Worm (Caenorhabditis elegans): ENCODE results near the gene rnp-5.

rnp-5 gene

DNA sequence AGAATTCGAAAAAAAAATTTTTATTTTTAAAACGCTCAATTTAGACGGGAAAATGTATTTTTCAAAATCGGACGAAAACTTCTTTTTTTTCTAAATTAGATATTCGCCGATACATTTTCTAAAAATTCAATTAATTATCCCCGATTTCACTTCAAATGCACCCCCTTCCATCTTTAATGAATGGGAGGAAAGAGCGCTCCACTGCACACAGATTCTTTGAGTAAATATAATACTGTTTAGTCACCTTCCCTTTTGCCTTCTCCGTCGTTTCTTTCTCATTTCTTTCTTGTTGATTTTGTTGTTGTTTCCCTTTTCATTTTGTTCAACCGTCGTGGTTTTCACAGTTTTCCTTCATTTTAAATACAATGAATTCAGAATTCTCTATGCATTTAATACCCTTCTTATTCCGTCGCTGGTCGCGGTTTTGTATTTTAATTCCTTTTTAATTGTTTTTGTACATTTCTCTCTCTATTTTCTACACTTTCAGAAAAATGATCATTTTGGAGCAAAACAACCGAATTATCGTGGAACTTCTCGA, 8.2 kb upstream of the rnp-5 start, which contains the start of gene arx-4:
TSS of gene arx-4 (plus strand) at position 488 of the 538 bp plus-strand sequence.
- no peak for TF ChIP-seq flt-1 (GFP tag; IDR thresholded peaks at IDR 0.05)
- TF ChIP-seq ztf-23 (GFP tag; IDR thresholded peaks at IDR 0.05): no peak
- no peak for TF ChIP-seq T22C8.4 (GFP tag; IDR thresholded peaks at IDR 0.05)
- TF ChIP-seq ztf-29 (GFP tag; IDR thresholded peaks at IDR 0.05): no peak
- no peak for TF ChIP-seq tab-1 (GFP tag; IDR thresholded peaks at IDR 0.05)
- TF ChIP-seq ref-1 (GFP tag; conservative IDR thresholded peaks at IDR 0.05): no peak
- no peak for TF ChIP-seq med-1 (GFP tag; optimal IDR thresholded peaks at IDR 0.05; ENCODE audit: insufficient read depth)
- no peak for TF ChIP-seq cog-1 (tag; optimal IDR thresholded peaks at IDR 0.05)
- no peak for TF ChIP-seq klf-2 (GFP tag; conservative IDR thresholded peaks at IDR 0.05)

DNA sequence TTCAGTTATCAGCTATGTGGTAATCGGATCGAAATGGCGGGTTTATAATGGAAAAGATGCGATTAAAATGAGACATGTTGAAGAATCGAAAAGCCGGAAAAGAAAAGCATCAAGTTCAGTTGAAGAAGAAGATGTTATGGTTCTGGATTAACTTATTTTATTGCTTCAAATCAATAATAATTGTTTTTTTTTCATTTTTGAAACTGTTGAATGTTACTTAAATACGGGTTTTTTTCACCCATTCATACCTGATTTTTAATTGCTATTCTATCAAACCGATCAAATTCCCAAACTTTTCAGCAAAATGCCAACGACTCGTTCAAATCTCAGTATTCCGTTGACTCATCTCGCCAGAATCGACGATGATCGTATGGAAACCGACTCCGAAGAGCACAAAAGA, 6.2 kb upstream of the rnp-5 start, which contains the start of gene exos-4.2:
TSS of gene exos-4.2 (plus strand) at position 301 of the 400 bp plus-strand sequence.
- TF ChIP-seq ztf-23 (GFP tag; IDR thresholded peaks at IDR 0.05): no peak

DNA sequence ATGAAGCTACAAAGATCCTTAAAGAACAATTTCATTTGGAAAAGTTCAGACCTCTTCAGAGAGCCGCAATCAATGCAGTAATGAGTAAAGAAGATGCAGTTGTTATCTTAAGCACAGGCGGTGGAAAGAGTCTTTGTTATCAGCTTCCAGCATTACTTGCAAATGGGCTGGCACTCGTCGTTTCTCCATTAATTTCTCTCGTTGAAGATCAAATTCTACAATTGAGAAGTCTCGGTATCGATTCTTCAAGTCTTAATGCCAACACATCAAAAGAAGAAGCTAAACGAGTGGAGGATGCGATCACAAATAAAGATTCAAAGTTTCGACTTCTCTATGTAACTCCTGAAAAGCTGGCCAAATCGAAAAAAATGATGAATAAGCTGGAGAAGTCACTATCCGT, 3.2 kb upstream of the rnp-5 start:
- no peak for TF ChIP-seq flt-1 (GFP tag; IDR thresholded peaks at IDR 0.05)
- no peak for TF ChIP-seq ref-1 (GFP tag; conservative IDR thresholded peaks at IDR 0.05)
- no peak for TF ChIP-seq ztf-23 (GFP tag; IDR thresholded peaks at IDR 0.05)
- no peak for TF ChIP-seq tab-1 (GFP tag; IDR thresholded peaks at IDR 0.05)
- TF ChIP-seq cog-1 (tag; optimal IDR thresholded peaks at IDR 0.05): no peak
- no peak for TF ChIP-seq med-1 (GFP tag; optimal IDR thresholded peaks at IDR 0.05; ENCODE audit: insufficient read depth)
- no peak for TF ChIP-seq ztf-29 (GFP tag; IDR thresholded peaks at IDR 0.05)
- no peak for TF ChIP-seq T22C8.4 (GFP tag; IDR thresholded peaks at IDR 0.05)
- TF ChIP-seq klf-2 (GFP tag; conservative IDR thresholded peaks at IDR 0.05): no peak

DNA sequence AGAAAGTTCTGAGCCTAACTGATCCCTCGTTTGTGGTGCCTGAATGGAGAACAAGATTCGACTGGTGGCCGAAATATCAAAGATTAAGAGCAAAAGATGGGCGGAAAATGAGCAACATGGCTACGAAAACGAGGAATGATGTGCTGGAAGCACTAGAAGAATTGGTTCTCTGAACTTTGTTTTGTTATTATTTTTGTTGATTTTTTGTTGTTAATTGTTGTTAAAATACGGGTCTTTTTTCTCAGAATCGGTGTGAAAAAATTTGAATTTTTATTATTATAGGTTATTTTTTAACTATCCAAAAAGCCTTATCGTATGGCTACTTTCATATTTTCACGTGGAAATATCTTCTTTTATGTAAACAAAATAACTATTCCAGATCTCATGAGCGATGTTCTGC, 2.6 kb upstream of the rnp-5 start, which contains the start of gene K02F3.12:
TSS of gene K02F3.12 (plus strand) at position 301 of the 400 bp plus-strand sequence.
- TF ChIP-seq cog-1 (tag; optimal IDR thresholded peaks at IDR 0.05): no peak
- TF ChIP-seq med-1 (GFP tag; optimal IDR thresholded peaks at IDR 0.05; ENCODE audit: insufficient read depth): no peak
- no peak for TF ChIP-seq ztf-23 (GFP tag; IDR thresholded peaks at IDR 0.05)
- no peak for TF ChIP-seq flt-1 (GFP tag; IDR thresholded peaks at IDR 0.05)
- no peak for TF ChIP-seq ztf-29 (GFP tag; IDR thresholded peaks at IDR 0.05)
- no peak for TF ChIP-seq tab-1 (GFP tag; IDR thresholded peaks at IDR 0.05)
- TF ChIP-seq klf-2 (GFP tag; conservative IDR thresholded peaks at IDR 0.05): no peak
- TF ChIP-seq T22C8.4 (GFP tag; IDR thresholded peaks at IDR 0.05): no peak

DNA sequence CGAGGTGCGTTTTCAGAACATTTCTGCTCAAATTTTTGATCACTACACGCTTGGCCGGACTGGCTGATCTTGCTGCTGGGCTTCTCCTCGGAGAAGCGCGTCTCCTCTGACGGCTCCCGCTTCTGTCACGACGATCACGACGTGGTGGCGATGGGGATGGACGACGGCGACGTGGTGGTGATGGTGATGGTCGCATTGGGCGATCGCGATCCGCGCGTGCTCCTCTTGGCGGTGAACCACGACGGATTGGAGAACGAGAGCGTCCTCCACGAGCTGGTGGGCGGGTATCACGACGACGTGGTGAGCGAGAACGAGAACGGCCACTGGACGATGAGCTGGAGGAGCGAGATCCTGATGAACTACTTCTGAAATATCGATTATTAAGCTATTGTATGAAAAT, 295 bp downstream of the rnp-5 start:
- no peak for TF ChIP-seq med-1 (GFP tag; optimal IDR thresholded peaks at IDR 0.05; ENCODE audit: insufficient read depth)
- TF ChIP-seq ref-1 (GFP tag; conservative IDR thresholded peaks at IDR 0.05): no peak
- TF ChIP-seq T22C8.4 (GFP tag; IDR thresholded peaks at IDR 0.05): no peak
- no peak for TF ChIP-seq ztf-29 (GFP tag; IDR thresholded peaks at IDR 0.05)
- no peak for TF ChIP-seq klf-2 (GFP tag; conservative IDR thresholded peaks at IDR 0.05)
- no peak for TF ChIP-seq flt-1 (GFP tag; IDR thresholded peaks at IDR 0.05)
- TF ChIP-seq ztf-23 (GFP tag; IDR thresholded peaks at IDR 0.05): no peak
- TF ChIP-seq tab-1 (GFP tag; IDR thresholded peaks at IDR 0.05): no peak
- no peak for TF ChIP-seq cog-1 (tag; optimal IDR thresholded peaks at IDR 0.05)

DNA sequence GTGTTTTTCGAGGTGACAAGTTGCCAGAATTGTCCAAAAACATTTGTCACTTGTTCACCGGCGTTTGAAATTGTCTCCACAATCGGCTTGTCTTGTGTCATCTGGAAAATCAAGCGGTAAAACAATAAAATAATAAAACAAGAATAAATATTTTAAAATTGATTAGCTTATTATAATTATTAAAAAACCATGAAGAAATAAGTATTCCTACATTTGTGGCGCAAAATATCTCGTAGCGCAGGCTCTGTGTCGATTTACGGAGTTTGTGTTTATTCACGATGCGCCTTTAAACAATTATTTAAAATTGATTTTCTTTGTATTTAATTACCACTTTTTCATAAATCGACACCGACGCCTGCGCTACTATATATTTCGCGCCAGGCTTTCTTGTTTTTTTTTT, 1.4 kb downstream of the rnp-5 start, which contains the start of gene moma-1:
TSS of gene moma-1 (minus strand) at position 101 of the 400 bp plus-strand sequence.
- no peak for TF ChIP-seq T22C8.4 (GFP tag; IDR thresholded peaks at IDR 0.05)
- no peak for TF ChIP-seq klf-2 (GFP tag; conservative IDR thresholded peaks at IDR 0.05)
- TF ChIP-seq med-1 (GFP tag; optimal IDR thresholded peaks at IDR 0.05; ENCODE audit: insufficient read depth): no peak
- TF ChIP-seq cog-1 (tag; optimal IDR thresholded peaks at IDR 0.05): no peak
- TF ChIP-seq ref-1 (GFP tag; conservative IDR thresholded peaks at IDR 0.05): no peak
- no peak for TF ChIP-seq ztf-29 (GFP tag; IDR thresholded peaks at IDR 0.05)
- no peak for TF ChIP-seq flt-1 (GFP tag; IDR thresholded peaks at IDR 0.05)
- TF ChIP-seq tab-1 (GFP tag; IDR thresholded peaks at IDR 0.05): no peak

DNA sequence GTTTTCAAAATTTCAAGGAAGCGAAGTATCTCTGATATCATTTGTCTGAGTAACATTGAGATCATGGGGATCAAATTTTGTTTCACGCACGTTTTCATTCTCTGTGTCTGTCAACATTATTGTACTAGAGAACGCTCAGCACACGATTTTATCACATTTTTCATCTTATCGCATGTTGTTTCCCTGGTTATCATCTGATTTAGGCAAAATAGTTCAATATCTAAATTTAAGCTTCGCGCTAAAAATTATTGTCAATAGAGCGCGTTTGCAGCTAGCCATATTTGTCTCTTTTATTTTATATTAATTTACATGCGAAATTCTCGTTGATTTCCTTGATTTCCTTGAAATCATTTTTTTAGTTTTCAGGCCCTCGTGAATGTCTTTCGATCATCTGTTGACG, 8.2 kb downstream of the rnp-5 start, which contains the start of gene K02F3.2:
TSS of gene K02F3.2 (plus strand) at position 357 of the 400 bp plus-strand sequence.
- TF ChIP-seq klf-2 (GFP tag; conservative IDR thresholded peaks at IDR 0.05) (no peak), ref-1 (GFP tag; conservative IDR thresholded peaks at IDR 0.05) (no peak), tab-1 (GFP tag; IDR thresholded peaks at IDR 0.05) (no peak), med-1 (GFP tag; optimal IDR thresholded peaks at IDR 0.05; ENCODE audit: insufficient read depth) (no peak), flt-1 (GFP tag; IDR thresholded peaks at IDR 0.05) (no peak), ztf-29 (GFP tag; IDR thresholded peaks at IDR 0.05) (no peak), T22C8.4 (GFP tag; IDR thresholded peaks at IDR 0.05) (no peak), ztf-23 (GFP tag; IDR thresholded peaks at IDR 0.05) (no peak), cog-1 (tag; optimal IDR thresholded peaks at IDR 0.05) (no peak)

DNA sequence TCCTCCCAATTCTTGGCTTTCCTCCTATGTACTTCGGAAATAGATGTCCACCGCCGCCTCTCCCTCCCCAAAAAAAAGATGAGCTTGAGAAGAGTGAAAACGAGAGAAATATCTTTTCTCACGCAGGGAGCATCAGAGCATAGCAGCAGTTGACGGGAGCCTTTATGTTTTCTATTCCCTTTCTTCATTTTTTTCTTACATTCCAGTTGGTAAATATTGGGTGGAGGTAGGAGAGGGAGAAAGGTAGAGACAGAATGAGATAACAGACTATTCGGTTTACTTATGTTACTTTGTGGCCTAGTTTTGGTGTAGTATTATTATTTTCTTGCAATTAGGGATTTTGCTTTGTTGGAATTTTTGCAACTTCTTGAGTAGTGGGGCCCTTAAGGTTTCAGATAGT, 9.1 kb downstream of the rnp-5 start:
- TF ChIP-seq med-1 (GFP tag; optimal IDR thresholded peaks at IDR 0.05; ENCODE audit: insufficient read depth): no peak
- TF ChIP-seq T22C8.4 (GFP tag; IDR thresholded peaks at IDR 0.05): no peak
- TF ChIP-seq cog-1 (tag; optimal IDR thresholded peaks at IDR 0.05): no peak
- TF ChIP-seq flt-1 (GFP tag; IDR thresholded peaks at IDR 0.05): no peak
- TF ChIP-seq ref-1 (GFP tag; conservative IDR thresholded peaks at IDR 0.05): no peak
- TF ChIP-seq ztf-29 (GFP tag; IDR thresholded peaks at IDR 0.05): no peak
- no peak for TF ChIP-seq ztf-23 (GFP tag; IDR thresholded peaks at IDR 0.05)
- TF ChIP-seq tab-1 (GFP tag; IDR thresholded peaks at IDR 0.05): no peak
- TF ChIP-seq klf-2 (GFP tag; conservative IDR thresholded peaks at IDR 0.05): no peak

DNA sequence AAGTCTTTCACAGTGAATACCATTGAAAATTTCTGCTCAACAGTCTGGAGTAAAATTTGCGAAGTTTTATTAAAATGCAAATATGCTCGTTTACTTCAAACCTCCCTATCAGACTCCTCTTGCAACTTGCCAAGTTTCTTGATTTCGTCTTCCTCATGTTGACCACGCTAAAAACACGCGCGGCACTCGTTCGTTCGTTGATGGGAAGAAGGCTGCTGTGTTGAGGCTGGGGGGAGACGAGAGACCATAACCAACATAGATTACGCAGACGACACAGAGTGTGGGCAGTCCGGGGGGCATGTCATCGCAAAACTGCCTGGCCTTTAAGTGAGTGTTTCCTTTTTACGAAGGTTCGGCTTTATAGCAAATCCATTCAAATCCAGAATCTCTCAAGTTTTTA, 9.7 kb downstream of the rnp-5 start:
- TF ChIP-seq T22C8.4 (GFP tag; IDR thresholded peaks at IDR 0.05) (no peak), cog-1 (tag; optimal IDR thresholded peaks at IDR 0.05) (no peak), med-1 (GFP tag; optimal IDR thresholded peaks at IDR 0.05; ENCODE audit: insufficient read depth) (no peak), ztf-23 (GFP tag; IDR thresholded peaks at IDR 0.05) (no peak), ref-1 (GFP tag; conservative IDR thresholded peaks at IDR 0.05) (no peak), klf-2 (GFP tag; conservative IDR thresholded peaks at IDR 0.05) (no peak), flt-1 (GFP tag; IDR thresholded peaks at IDR 0.05) (no peak)

DNA sequence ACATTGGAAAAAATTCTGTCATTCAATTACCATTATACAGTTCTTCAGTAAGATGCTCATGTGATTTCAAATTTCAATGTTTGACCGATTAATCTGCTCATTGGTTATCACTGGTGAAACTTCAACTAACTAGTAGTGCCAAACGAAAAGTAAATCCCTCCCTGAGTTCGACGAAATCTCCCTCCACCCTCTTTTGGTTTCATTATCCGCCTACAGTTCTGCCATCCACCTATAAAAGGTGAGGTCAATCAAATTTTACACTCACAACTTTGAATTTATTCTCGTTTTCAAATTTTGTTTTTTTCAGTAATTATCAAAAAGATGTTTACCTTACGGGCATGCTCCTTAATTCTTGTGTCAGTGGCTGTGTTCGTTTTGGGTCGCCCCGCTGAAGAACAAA, 11.1 kb downstream of the rnp-5 start, which contains the start of gene far-8:
TSS of gene far-8 (plus strand) at position 301 of the 400 bp plus-strand sequence.
- TF ChIP-seq klf-2 (GFP tag; conservative IDR thresholded peaks at IDR 0.05) (no peak), tab-1 (GFP tag; IDR thresholded peaks at IDR 0.05) (no peak), ref-1 (GFP tag; conservative IDR thresholded peaks at IDR 0.05) (no peak), T22C8.4 (GFP tag; IDR thresholded peaks at IDR 0.05) (no peak), ztf-29 (GFP tag; IDR thresholded peaks at IDR 0.05) (no peak), cog-1 (tag; optimal IDR thresholded peaks at IDR 0.05) (no peak), flt-1 (GFP tag; IDR thresholded peaks at IDR 0.05) (no peak)
